Fruit fly (Drosophila melanogaster) whole organism, embryonic: Measurements from ENCODE around the gene Cdc5.

Experiments
- CG10431 ChIP-seq: fragments of 200-800 bp; sonication (Bioruptor generic); optimal IDR thresholded peaks from 3 replicates; lab custom pipeline; 2018; ENCODE audit warnings: missing biosample characterization, mild to moderate bottlenecking, missing genetic modification characterization
- CG11398 ChIP-seq: fragments of 200-800 bp; sonication (Bioruptor generic); optimal IDR thresholded peaks from 2 replicates; lab custom pipeline; 2016; ENCODE audit warnings: missing biosample characterization, missing genetic modification characterization
- CG1233 ChIP-seq: fragments of 200-800 bp; sonication (Bioruptor generic); optimal IDR thresholded peaks from 4 replicates; lab custom pipeline; 2018; ENCODE audit warnings: missing biosample characterization, mild to moderate bottlenecking, missing genetic modification characterization
- CG12391 ChIP-seq: fragments of 200-800 bp; sonication (Bioruptor generic); optimal IDR thresholded peaks from 3 replicates; lab custom pipeline; 2018; ENCODE audit warnings: missing biosample characterization, mild to moderate bottlenecking, missing genetic modification characterization, moderate library complexity
- CG12659 ChIP-seq: fragments of 200-800 bp; sonication (Bioruptor generic); optimal IDR thresholded peaks from 3 replicates; lab custom pipeline; 2017; ENCODE audit warnings: mild to moderate bottlenecking, missing biosample characterization, missing genetic modification reagents, missing genetic modification characterization
- CG13424 ChIP-seq: fragments of 200-800 bp; sonication (Bioruptor generic); optimal IDR thresholded peaks from 2 replicates; lab custom pipeline; 2019; ENCODE audit warnings: missing biosample characterization, mild to moderate bottlenecking, missing genetic modification characterization, moderate library complexity
- CG14710 ChIP-seq: fragments of 200-800 bp; sonication (Bioruptor generic); optimal IDR thresholded peaks from 3 replicates; lab custom pipeline; 2019; ENCODE audit warnings: missing biosample characterization, mild to moderate bottlenecking, missing genetic modification characterization, moderate library complexity
- CG15073 ChIP-seq: fragments of 200-800 bp; sonication (Bioruptor generic); optimal IDR thresholded peaks from 2 replicates; lab custom pipeline; 2016; ENCODE audit warnings: missing biosample characterization, missing genetic modification characterization
- CG15479 ChIP-seq: fragments of 200-800 bp; sonication (Bioruptor generic); optimal IDR thresholded peaks from 3 replicates; lab custom pipeline; 2019; ENCODE audit warnings: missing biosample characterization, mild to moderate bottlenecking, missing genetic modification characterization, moderate library complexity
- CG15514 ChIP-seq: fragments of 200-800 bp; sonication (Bioruptor generic); optimal IDR thresholded peaks from 3 replicates; lab custom pipeline; 2017; ENCODE audit warnings: missing biosample characterization, missing genetic modification characterization, mild to moderate bottlenecking, moderate library complexity, missing genetic modification reagents
- CG16815 ChIP-seq: fragments of 200-800 bp; sonication (Bioruptor generic); optimal IDR thresholded peaks from 3 replicates; lab custom pipeline; 2017; ENCODE audit warnings: missing biosample characterization, mild to moderate bottlenecking, missing genetic modification characterization
- CG17612 ChIP-seq: fragments of 200-800 bp; sonication (Bioruptor generic); IDR thresholded peaks from 2 replicates; pipeline ENCODE4 v1.3.6; 2022; ENCODE audit warnings: missing biosample characterization, missing genetic modification characterization
- CG17829 ChIP-seq: fragments of 200-800 bp; optimal IDR thresholded peaks from 2 replicates; lab custom pipeline; 2019; ENCODE audit warnings: missing biosample characterization, mild to moderate bottlenecking, missing genetic modification characterization, moderate library complexity
- CG2120 ChIP-seq: fragments of 200-800 bp; sonication (Bioruptor generic); optimal IDR thresholded peaks from 3 replicates; lab custom pipeline; 2016; ENCODE audit warnings: missing biosample characterization, missing genetic modification characterization
- CG3163 ChIP-seq: fragments of 200-800 bp; sonication (Bioruptor generic); optimal IDR thresholded peaks from 3 replicates; lab custom pipeline; 2016; ENCODE audit warnings: missing biosample characterization, missing genetic modification characterization
- CG34224 ChIP-seq: fragments of 200-800 bp; sonication (Bioruptor generic); IDR thresholded peaks from 3 replicates; pipeline ENCODE4 v1.3.6; 2022; ENCODE audit warnings: missing biosample characterization, missing genetic modification characterization; ENCODE audit not compliant: partially characterized antibody
- CG4617 ChIP-seq: fragments of 200-800 bp; sonication (Bioruptor generic); optimal IDR thresholded peaks from 3 replicates; lab custom pipeline; 2016; ENCODE audit warnings: missing biosample characterization, missing genetic modification characterization, borderline replicate concordance
- CG6254 ChIP-seq: fragments of 200-800 bp; sonication (Bioruptor generic); optimal IDR thresholded peaks from 3 replicates; lab custom pipeline; 2017; ENCODE audit warnings: mild to moderate bottlenecking, missing biosample characterization, missing genetic modification reagents, missing genetic modification characterization
- CG8290 ChIP-seq, 3 experiments: fragments of 200-800 bp; sonication (Bioruptor generic); optimal IDR thresholded peaks; 2 replicates each; lab custom pipeline; 2016 to 2019; ENCODE audit warnings: missing biosample characterization in 3 of 3, missing genetic modification characterization in 3 of 3, mild to moderate bottlenecking in 2 of 3, moderate library complexity in 1 of 3
- CTCF ChIP-seq: fragments of 200-800 bp; sonication (Bioruptor generic); optimal IDR thresholded peaks from 2 replicates; lab custom pipeline; 2017; ENCODE audit warnings: missing biosample characterization, mild to moderate bottlenecking, missing genetic modification characterization, moderate library complexity
- CoRest ChIP-seq: fragments of 200-800 bp; sonication (Bioruptor generic); optimal IDR thresholded peaks from 3 replicates; lab custom pipeline; 2018; ENCODE audit warnings: missing biosample characterization, mild to moderate bottlenecking, missing genetic modification characterization, moderate library complexity
- Dll ChIP-seq: fragments of 200-800 bp; sonication (Bioruptor generic); IDR thresholded peaks from 4 replicates; pipeline ENCODE4 v1.3.6; 2022; ENCODE audit warnings: missing biosample characterization, missing genetic modification characterization; ENCODE audit not compliant: partially characterized antibody
- Doc2 ChIP-seq: fragments of 200-800 bp; sonication (Bioruptor generic); IDR thresholded peaks from 2 replicates; pipeline ENCODE4 v1.3.6; 2022; ENCODE audit warnings: missing biosample characterization, missing genetic modification characterization
- HLH4C ChIP-seq: fragments of 200-800 bp; sonication (Bioruptor generic); IDR thresholded peaks from 3 replicates; pipeline ENCODE4 v1.3.6; 2022; ENCODE audit warnings: missing biosample characterization, missing genetic modification characterization; ENCODE audit not compliant: partially characterized antibody
- Hmr ChIP-seq: fragments of 200-800 bp; sonication (Bioruptor generic); optimal IDR thresholded peaks from 3 replicates; lab custom pipeline; 2017; ENCODE audit warnings: mild to moderate bottlenecking, missing biosample characterization, missing genetic modification reagents, missing genetic modification characterization
- Hr3 ChIP-seq: fragments of 200-800 bp; sonication (Bioruptor generic); optimal IDR thresholded peaks from 3 replicates; lab custom pipeline; 2016; ENCODE audit warnings: missing biosample characterization, missing genetic modification characterization
- MESR4 ChIP-seq: fragments of 200-800 bp; sonication (Bioruptor generic); optimal IDR thresholded peaks from 2 replicates; lab custom pipeline; 2018; ENCODE audit warnings: missing biosample characterization, mild to moderate bottlenecking, missing genetic modification characterization, moderate library complexity
- Neu2 ChIP-seq: fragments of 200-800 bp; sonication (Bioruptor generic); optimal IDR thresholded peaks from 3 replicates; lab custom pipeline; 2016; ENCODE audit warnings: missing biosample characterization, missing genetic modification characterization, borderline replicate concordance
- Nf-YB ChIP-seq: fragments of 200-800 bp; sonication (Bioruptor generic); optimal IDR thresholded peaks from 3 replicates; lab custom pipeline; 2019; ENCODE audit warnings: missing biosample characterization, mild to moderate bottlenecking, missing genetic modification characterization, moderate library complexity
- Spps ChIP-seq: fragments of 200-800 bp; sonication (Bioruptor generic); optimal IDR thresholded peaks from 2 replicates; lab custom pipeline; 2018; ENCODE audit warnings: missing biosample characterization, mild to moderate bottlenecking, missing genetic modification characterization
- Usf ChIP-seq: fragments of 200-800 bp; sonication (Bioruptor generic); optimal IDR thresholded peaks from 2 replicates; lab custom pipeline; 2017; ENCODE audit warnings: missing genotype, missing biosample characterization, missing genetic modification characterization
- amos ChIP-seq: fragments of 200-800 bp; sonication (Bioruptor generic); IDR thresholded peaks from 2 replicates; pipeline ENCODE4 v1.3.6; 2022; ENCODE audit warnings: missing biosample characterization, missing genetic modification characterization; ENCODE audit not compliant: partially characterized antibody
- bab2 ChIP-seq: fragments of 200-800 bp; sonication (Bioruptor generic); optimal IDR thresholded peaks from 2 replicates; lab custom pipeline; 2016; ENCODE audit warnings: missing biosample characterization, missing genetic modification characterization
- crp ChIP-seq, 2 experiments: fragments of 200-800 bp; sonication (Bioruptor generic); optimal IDR thresholded peaks; 2 replicates in 1 of 2; 3 replicates in 1 of 2; lab custom pipeline; 2017; ENCODE audit warnings: missing biosample characterization in 2 of 2, missing genetic modification characterization in 2 of 2, mild to moderate bottlenecking in 1 of 2, moderate library complexity in 1 of 2
- dati ChIP-seq: fragments of 200-800 bp; sonication (Bioruptor generic); IDR thresholded peaks from 2 replicates; pipeline ENCODE4 v1.3.6; 2022; ENCODE audit warnings: missing biosample characterization, missing genetic modification characterization
- ftz-f1 ChIP-seq: fragments of 200-800 bp; sonication (Bioruptor generic); optimal IDR thresholded peaks from 2 replicates; lab custom pipeline; 2016; ENCODE audit warnings: missing biosample characterization, missing genetic modification characterization
- inv ChIP-seq: fragments of 200-800 bp; sonication (Bioruptor generic); IDR thresholded peaks from 2 replicates; pipeline ENCODE4 v1.3.6; 2022; ENCODE audit warnings: missing biosample characterization, missing genetic modification characterization; ENCODE audit not compliant: partially characterized antibody
- kah ChIP-seq: fragments of 200-800 bp; sonication (Bioruptor generic); optimal IDR thresholded peaks from 2 replicates; lab custom pipeline; 2018; ENCODE audit warnings: missing biosample characterization, mild to moderate bottlenecking, missing genetic modification characterization
- lbe ChIP-seq: fragments of 200-800 bp; sonication (Bioruptor generic); optimal IDR thresholded peaks from 2 replicates; lab custom pipeline; 2016; ENCODE audit warnings: missing biosample characterization, mild to moderate bottlenecking, missing genetic modification characterization
- maf-S ChIP-seq: fragments of 200-800 bp; sonication (Bioruptor generic); optimal IDR thresholded peaks from 2 replicates; lab custom pipeline; 2016; ENCODE audit warnings: missing biosample characterization, missing genetic modification characterization
- org-1 ChIP-seq: fragments of 200-800 bp; sonication (Bioruptor generic); optimal IDR thresholded peaks from 2 replicates; lab custom pipeline; 2017; ENCODE audit warnings: missing biosample characterization, missing genetic modification characterization
- ranshi ChIP-seq: fragments of 200-800 bp; sonication (Bioruptor generic); IDR thresholded peaks from 2 replicates; pipeline ENCODE4 v1.3.6; 2022; ENCODE audit warnings: missing biosample characterization, missing genetic modification characterization
- repo ChIP-seq: fragments of 200-800 bp; sonication (Bioruptor generic); optimal IDR thresholded peaks from 2 replicates; lab custom pipeline; 2016; ENCODE audit warnings: missing biosample characterization, missing genetic modification characterization
- slbo ChIP-seq: fragments of 200-800 bp; sonication (Bioruptor generic); IDR thresholded peaks from 2 replicates; pipeline ENCODE4 v1.3.6; 2022; ENCODE audit warnings: missing biosample characterization, missing genetic modification characterization
- tup ChIP-seq: fragments of 200-800 bp; sonication (Bioruptor generic); optimal IDR thresholded peaks from 2 replicates; lab custom pipeline; 2016; ENCODE audit warnings: missing biosample characterization, mild to moderate bottlenecking, missing genetic modification characterization, moderate library complexity
- vvl ChIP-seq: fragments of 200-800 bp; sonication (Bioruptor generic); IDR thresholded peaks from 2 replicates; pipeline ENCODE4 v1.3.6; 2022; ENCODE audit warnings: missing biosample characterization, missing genetic modification characterization
- wek ChIP-seq: fragments of 200-800 bp; sonication (Bioruptor generic); optimal IDR thresholded peaks from 3 replicates; lab custom pipeline; 2018; ENCODE audit warnings: missing biosample characterization, mild to moderate bottlenecking, missing genetic modification characterization, moderate library complexity
- zfh1 ChIP-seq: fragments of 200-800 bp; sonication (Bioruptor generic); IDR thresholded peaks from 3 replicates; pipeline ENCODE4 v1.3.6; 2022; ENCODE audit warnings: missing biosample characterization, missing genetic modification characterization
- zfh2 ChIP-seq: fragments of 200-800 bp; sonication (Bioruptor generic); optimal IDR thresholded peaks from 2 replicates; lab custom pipeline; 2016; ENCODE audit warnings: missing biosample characterization, missing genetic modification characterization

Gene Cdc5

DNA sequence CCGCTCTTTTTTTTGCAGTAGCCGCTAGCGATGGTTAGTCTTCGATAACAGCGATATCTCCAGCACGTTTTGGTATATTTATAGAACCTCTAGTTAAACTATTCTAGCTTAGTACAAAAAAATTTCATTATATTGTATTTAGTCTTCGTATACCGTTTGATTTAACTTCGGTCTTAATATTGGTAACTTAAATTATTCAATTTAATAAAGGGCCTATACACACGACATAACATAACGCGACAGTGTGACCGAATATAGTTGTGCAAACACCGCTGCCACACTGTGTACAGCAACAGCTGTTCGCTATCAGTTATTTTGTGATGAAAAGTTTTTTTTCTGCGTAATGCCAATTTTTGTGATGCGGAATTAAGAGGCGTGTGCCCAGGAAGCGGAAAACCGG is at the start of gene Cdc5, which contains the start of gene CG1233 (continued):
- no peak for TF ChIP-seq tup
- peak; percentile 20 for TF ChIP-seq repo
- peak; percentile 48 for TF ChIP-seq CG4617 (GFP tag; lab: Kevin White, UChicago)
- TF ChIP-seq HLH4C (GFP tag; lab: Robert Waterston, UW): peak; percentile 43
- peak; percentile 40 for TF ChIP-seq ftz-f1
- no peak for TF ChIP-seq CG16815 (GFP tag; lab: Kevin White, UChicago)
- no peak for TF ChIP-seq lbe (GFP tag; lab: Kevin White, UChicago)
- peak; percentile 62; the same call in 2 of the 3 replicates for TF ChIP-seq CG34224 (GFP tag; lab: Robert Waterston, UW)
- peak; percentile 27 for TF ChIP-seq Hr3 (GFP tag; lab: Kevin White, UChicago)
- TF ChIP-seq CG12391 (tag; lab: Kevin White, UChicago): peak; percentile 82
- TF ChIP-seq vvl (GFP tag; lab: Robert Waterston, UW): peak; percentile 69
- peak; percentile 42 for TF ChIP-seq inv (GFP tag; lab: Robert Waterston, UW)
- peak; percentile 24 for TF ChIP-seq Nf-YB (GFP tag; lab: Kevin White, UChicago)
- TF ChIP-seq CG15073 (GFP tag; lab: Kevin White, UChicago): no peak
- TF ChIP-seq CG6254: no peak
- no peak for TF ChIP-seq org-1 (GFP tag; lab: Kevin White, UChicago)
- peak; percentile 49; the same call in 1 of the 2 replicates for TF ChIP-seq slbo
- no peak for TF ChIP-seq wek (GFP tag; lab: Kevin White, UChicago)
- TF ChIP-seq CTCF (GFP tag; lab: Kevin White, UChicago): no peak
- no peak for TF ChIP-seq Spps (tag; lab: Kevin White, UChicago)
- TF ChIP-seq CG2120 (GFP tag; lab: Kevin White, UChicago): peak; percentile 77
- no peak for TF ChIP-seq CG11398 (GFP tag; lab: Kevin White, UChicago)
- peak; percentile 71 for TF ChIP-seq Dll
- peak; percentile 30 for TF ChIP-seq CoRest
- peak; percentile 8 for TF ChIP-seq maf-S (GFP tag; lab: Kevin White, UChicago)
- no peak for TF ChIP-seq dati (GFP tag; lab: Robert Waterston, UW)
- TF ChIP-seq Hmr (GFP tag; lab: Kevin White, UChicago): no peak
- TF ChIP-seq kah (GFP tag; lab: Kevin White, UChicago): no peak
- peak; percentile 72 for TF ChIP-seq CG13424 (tag; lab: Kevin White, UChicago)
- peak; percentile 16 for TF ChIP-seq CG15479
- peak; percentile 84 for TF ChIP-seq CG14710 (tag; lab: Kevin White, UChicago)
- no peak for TF ChIP-seq amos (GFP tag; lab: Robert Waterston, UW)
- TF ChIP-seq CG12659: peak; percentile 75
- no peak for TF ChIP-seq CG8290 (GFP tag; optimal IDR thresholded peaks at IDR 0.05; lab: Kevin White, UChicago)
- TF ChIP-seq CG8290 (tag; optimal IDR thresholded peaks at IDR 0.05; lab: Kevin White, UChicago): no peak
- peak; percentile 64 for TF ChIP-seq CG15514 (GFP tag; lab: Kevin White, UChicago)
- peak; percentile 59 for TF ChIP-seq MESR4
- TF ChIP-seq Doc2: no peak
- peak; percentile 63; the same call in 1 of the 3 replicates for TF ChIP-seq zfh1 (GFP tag; lab: Robert Waterston, UW)
- TF ChIP-seq CG3163: no peak
- no peak for TF ChIP-seq Usf (GFP tag; lab: Kevin White, UChicago)
- TF ChIP-seq CG17612 (GFP tag; lab: Robert Waterston, UW): no peak
- peak; percentile 56 for TF ChIP-seq bab2 (GFP tag; lab: Kevin White, UChicago)
- TF ChIP-seq CG1233 (GFP tag; lab: Kevin White, UChicago): no peak
- TF ChIP-seq CG17829 (tag; lab: Kevin White, UChicago): peak; percentile 71
- TF ChIP-seq crp (GFP tag; optimal IDR thresholded peaks at IDR 0.05; lab: Kevin White, UChicago): peak; percentile 92 to 98
- peak; percentile 22 for TF ChIP-seq zfh2
- TF ChIP-seq ranshi: 0 out of 2 replicates have a peak, but pooled peaks have one; percentile 14
- no peak for TF ChIP-seq Neu2
- peak; percentile 26 for TF ChIP-seq CG10431
